Fruit fly (Drosophila melanogaster): Measurements from ENCODE around the gene ndl.

dm6 chr3L:6612637-6613036 is 9.5 kb upstream of the ndl start:
- TF ChIP-seq CG8478 (optimal IDR thresholded peaks at IDR 0.05): no peak
- no peak for TF ChIP-seq pan (optimal IDR thresholded peaks at IDR 0.05)
- no peak for TF ChIP-seq usp (GFP tag; optimal IDR thresholded peaks at IDR 0.05)

All from whole organism.